Worm (Caenorhabditis elegans) whole organism, L4 larva: Measurements from ENCODE around the gene fbxc-54.
A peak's percentile ranks its signal among the peaks of the same experiment; 100 is the strongest.

ENCODE experiments used
- D1046.2 ChIP-seq: fragments of 200-800 bp; sonication (Bioruptor generic); IDR thresholded peaks from 2 replicates; pipeline ENCODE4 v1.3.6; 2022; ENCODE audit warnings: missing genetic modification characterization, missing compliant biosample characterization
- F26F4.8 ChIP-seq: fragments of 200-800 bp; sonication (Bioruptor generic); conservative IDR thresholded peaks from 2 replicates; pipeline ENCODE4 v1.3.6; 2022; ENCODE audit warnings: missing genetic modification characterization, missing compliant biosample characterization
- F37D6.2 ChIP-seq: sonication (generic microtip); optimal IDR thresholded peaks from 2 replicates; lab custom pipeline; 2016; ENCODE audit warnings: mild to moderate bottlenecking, missing genetic modification characterization, missing compliant biosample characterization
- F44E2.7 ChIP-seq: fragments of 200-800 bp; sonication (Bioruptor generic); IDR thresholded peaks from 2 replicates; pipeline ENCODE4 v2.1.2; 2022; ENCODE audit warnings: missing genetic modification characterization, missing compliant biosample characterization
- Y105C5A.15 ChIP-seq: fragments of 200-800 bp; sonication (Bioruptor generic); IDR thresholded peaks from 2 replicates; pipeline ENCODE4 v1.3.6; 2022; ENCODE audit warnings: missing genetic modification characterization, missing compliant biosample characterization
- ZK546.5 ChIP-seq, 2 experiments: sonication (generic microtip); optimal IDR thresholded peaks; 2 replicates each; lab custom pipeline; 2017; ENCODE audit warnings: missing biosample characterization in 2 of 2, missing genetic modification characterization in 2 of 2
- aha-1 ChIP-seq: fragments of 150-350 bp; peaks from one replicate; lab custom pipeline; 2014; ENCODE audit warnings: missing biosample characterization, missing genetic modification characterization
- ceh-32 ChIP-seq: sonication (generic microtip); optimal IDR thresholded peaks from 2 replicates; lab custom pipeline; 2016; ENCODE audit warnings: mild to moderate bottlenecking, missing genetic modification characterization, missing compliant biosample characterization; ENCODE audit not compliant: poor library complexity
- ces-1 ChIP-seq: fragments of 150-350 bp; sonication (generic microtip); optimal IDR thresholded peaks from 4 replicates; lab custom pipeline; 2014; ENCODE audit warnings: missing biosample characterization, missing genetic modification reagents, missing genetic modification characterization
- ctbp-1 ChIP-seq: fragments of 200-800 bp; sonication (Bioruptor generic); IDR thresholded peaks from 2 replicates; pipeline ENCODE4 v1.3.6; 2022; ENCODE audit warnings: missing genetic modification reagents, missing genetic modification characterization, missing compliant biosample characterization
- dmd-6 ChIP-seq: fragments of 200-800 bp; sonication (Bioruptor generic); IDR thresholded peaks from 2 replicates; pipeline ENCODE4 v1.3.6; 2022; ENCODE audit warnings: missing genetic modification reagents, missing genetic modification characterization, missing compliant biosample characterization
- dmd-9 ChIP-seq: fragments of 200-800 bp; sonication (Bioruptor generic); IDR thresholded peaks from 2 replicates; pipeline ENCODE4 v1.3.6; 2022; ENCODE audit warnings: missing genetic modification reagents, missing genetic modification characterization, missing compliant biosample characterization
- dpl-1 ChIP-seq: fragments of 150-350 bp; optimal IDR thresholded peaks from 2 replicates; lab custom pipeline; 2014; ENCODE audit warnings: missing biosample characterization, missing genetic modification reagents, missing genetic modification characterization
- dve-1 ChIP-seq: sonication (generic microtip); optimal IDR thresholded peaks from 2 replicates; lab custom pipeline; 2017; ENCODE audit warnings: antibody characterized with exemption, mild to moderate bottlenecking, missing genetic modification characterization, missing compliant biosample characterization; ENCODE audit not compliant: insufficient read depth
- egl-27 ChIP-seq: sonication (generic microtip); optimal IDR thresholded peaks from 3 replicates; lab custom pipeline; 2017; ENCODE audit warnings: missing biosample characterization, missing genetic modification reagents, missing genetic modification characterization
- fkh-10 ChIP-seq: fragments of 150-350 bp; optimal IDR thresholded peaks from 2 replicates; lab custom pipeline; 2014; ENCODE audit warnings: missing biosample characterization, missing genetic modification reagents, missing genetic modification characterization
- hif-1 ChIP-seq, 2 experiments: sonication (generic microtip); optimal IDR thresholded peaks; 2 replicates each; lab custom pipeline; 2016 to 2017; ENCODE audit warnings: missing compliant biosample characterization in 2 of 2, missing genetic modification characterization in 2 of 2, missing genetic modification reagents in 2 of 2, missing genotype in 2 of 2, mild to moderate bottlenecking in 1 of 2
- hlh-30 ChIP-seq: sonication (generic microtip); optimal IDR thresholded peaks from 2 replicates; lab custom pipeline; 2017; ENCODE audit warnings: antibody characterized with exemption, mild to moderate bottlenecking, missing genetic modification characterization, missing compliant biosample characterization; ENCODE audit not compliant: insufficient read depth
- mdt-29 ChIP-seq: fragments of 200-800 bp; sonication (Bioruptor generic); IDR thresholded peaks from 2 replicates; pipeline ENCODE4 v1.3.6; 2022; ENCODE audit warnings: missing genetic modification reagents, missing genetic modification characterization, missing compliant biosample characterization
- mep-1 ChIP-seq: fragments of 150-350 bp; sonication (generic microtip); optimal IDR thresholded peaks from 3 replicates; lab custom pipeline; 2014; ENCODE audit warnings: missing biosample characterization, missing genetic modification characterization
- nhr-41 ChIP-seq: fragments of 200-800 bp; sonication (Bioruptor generic); IDR thresholded peaks from 2 replicates; pipeline ENCODE4 v1.3.6; 2022; ENCODE audit warnings: missing genetic modification reagents, missing genetic modification characterization, missing compliant biosample characterization
- nhr-6 ChIP-seq: fragments of 150-350 bp; optimal IDR thresholded peaks from 2 replicates; lab custom pipeline; 2014; ENCODE audit warnings: missing biosample characterization, missing genetic modification characterization
- pha-4 ChIP-seq, 2 experiments: fragments of 150-350 bp in 1 of 2; fragments of 200-800 bp in 1 of 2; sonication (Bioruptor generic) in 1 of 2; IDR thresholded peaks in 1 of 2; optimal IDR thresholded peaks in 1 of 2; 2 replicates each; pipeline versions ENCODE4 v1.3.6 to Lab custom; 2014 to 2022; ENCODE audit warnings: missing genetic modification characterization in 2 of 2, missing genetic modification reagents in 2 of 2, missing biosample characterization in 1 of 2, missing compliant biosample characterization in 1 of 2
- pqm-1 ChIP-seq: sonication (generic microtip); optimal IDR thresholded peaks from 2 replicates; lab custom pipeline; 2017; ENCODE audit warnings: missing biosample characterization, missing genetic modification characterization
- saeg-2 ChIP-seq: fragments of 200-800 bp; sonication (Bioruptor generic); IDR thresholded peaks from 2 replicates; pipeline ENCODE4 v1.3.6; 2022; ENCODE audit warnings: missing genetic modification reagents, missing genetic modification characterization, missing compliant biosample characterization
- sdz-12 ChIP-seq: fragments of 200-800 bp; sonication (Bioruptor generic); optimal IDR thresholded peaks from 2 replicates; lab custom pipeline; 2018; ENCODE audit warnings: mild to moderate bottlenecking, missing genetic modification characterization, missing compliant biosample characterization
- set-16 ChIP-seq: fragments of 200-800 bp; sonication (Bioruptor generic); IDR thresholded peaks from 2 replicates; pipeline ENCODE4 v1.3.6; 2022; ENCODE audit warnings: missing genetic modification reagents, missing genetic modification characterization, missing compliant biosample characterization
- spr-1 ChIP-seq: sonication (generic microtip); optimal IDR thresholded peaks from 2 replicates; lab custom pipeline; 2016; ENCODE audit warnings: mild to moderate bottlenecking, missing genetic modification characterization, missing compliant biosample characterization
- spr-3 ChIP-seq: fragments of 200-800 bp; sonication (Bioruptor generic); optimal IDR thresholded peaks from 2 replicates; lab custom pipeline; 2018; ENCODE audit warnings: mild to moderate bottlenecking, missing genetic modification characterization, missing compliant biosample characterization
- tag-97 ChIP-seq: fragments of 200-800 bp; sonication (Bioruptor generic); IDR thresholded peaks from 2 replicates; pipeline ENCODE4 v1.3.6; 2022; ENCODE audit warnings: missing genetic modification characterization, missing compliant biosample characterization
- unc-130 ChIP-seq: sonication (generic microtip); optimal IDR thresholded peaks from 2 replicates; lab custom pipeline; 2016; ENCODE audit warnings: missing genetic modification reagents, missing genetic modification characterization, missing compliant biosample characterization
- unc-62 ChIP-seq, 3 experiments: fragments of 150-350 bp in 1 of 3; sonication (generic microtip); optimal IDR thresholded peaks in 2 of 3; peaks in 1 of 3; 1 replicate in 1 of 3; 2 replicates in 2 of 3; lab custom pipeline; 2014 to 2017; ENCODE audit warnings: missing biosample characterization in 3 of 3, missing genetic modification characterization in 3 of 3, missing genetic modification reagents in 3 of 3, missing genotype in 1 of 3
- zfp-2 ChIP-seq: sonication (generic microtip); optimal IDR thresholded peaks from 2 replicates; lab custom pipeline; 2016; ENCODE audit warnings: mild to moderate bottlenecking, missing genetic modification characterization, missing compliant biosample characterization

fbxc-54 gene

ce11 chrII:73329-73728, 41.8 kb downstream of the fbxc-54 start:
- TF ChIP-seq dpl-1 (GFP tag; lab: Kevin White, UChicago) (no peak), nhr-41 (no peak), F44E2.7 (no peak), ctbp-1 (GFP tag; lab: Robert Waterston, UW) (peak; percentile 57; the same call in 1 of the 2 replicates), zfp-2 (tag; lab: Kevin White, UChicago) (no peak), set-16 (GFP tag; lab: Robert Waterston, UW) (no peak), sdz-12 (GFP tag; lab: Kevin White, UChicago) (no peak), Y105C5A.15 (GFP tag; lab: Robert Waterston, UW) (no peak), fkh-10 (GFP tag; lab: Kevin White, UChicago) (peak; percentile 94), ces-1 (GFP tag; lab: Kevin White, UChicago) (peak; percentile 75)

ce11 chrII:73892-74291, 42.4 kb downstream of the fbxc-54 start:
- TF ChIP-seq ceh-32 (tag; lab: Kevin White, UChicago) (no peak), D1046.2 (GFP tag; lab: Robert Waterston, UW) (no peak), F26F4.8 (GFP tag; lab: Robert Waterston, UW) (no peak), tag-97 (GFP tag; lab: Robert Waterston, UW) (no peak), spr-1 (tag; lab: Kevin White, UChicago) (no peak), aha-1 (tag; lab: Kevin White, UChicago) (peak; percentile 86), hif-1 (tag; optimal IDR thresholded peaks at IDR 0.05; lab: Kevin White, UChicago) (no peak), ZK546.5 (tag; optimal IDR thresholded peaks at IDR 0.05; lab: Kevin White, UChicago) (no peak), ces-1 (GFP tag; lab: Kevin White, UChicago) (peak; percentile 26), F44E2.7 (no peak), spr-3 (no peak), dmd-9 (GFP tag; lab: Robert Waterston, UW) (no peak), F37D6.2 (tag; lab: Kevin White, UChicago) (no peak), unc-62 (GFP tag; optimal IDR thresholded peaks at IDR 0.05 in 1 of 2; lab: Kevin White, UChicago) (no peak), unc-62 (tag; optimal IDR thresholded peaks at IDR 0.05; lab: Kevin White, UChicago) (no peak), dve-1 (tag; lab: Kevin White, UChicago) (no peak), mep-1 (tag; lab: Kevin White, UChicago) (no peak), mdt-29 (GFP tag; lab: Robert Waterston, UW) (no peak)

ce11 chrII:75831-76230, 44.3 kb downstream of the fbxc-54 start:
- peak in 1 of 2 experiments; percentile 95 for TF ChIP-seq unc-62 (GFP tag; optimal IDR thresholded peaks at IDR 0.05 in 1 of 2; lab: Kevin White, UChicago)
- TF ChIP-seq unc-62 (tag; optimal IDR thresholded peaks at IDR 0.05; lab: Kevin White, UChicago) = no peak
- TF ChIP-seq pha-4 (GFP tag; IDR thresholded peaks at IDR 0.05; lab: Robert Waterston, UW) = no peak
- TF ChIP-seq pha-4 (tag; optimal IDR thresholded peaks at IDR 0.05; lab: Kevin White, UChicago) = no peak

ce11 chrII:76662-77061, 45.1 kb downstream of the fbxc-54 start:
- TF ChIP-seq saeg-2 (GFP tag; lab: Robert Waterston, UW) (no peak), nhr-41 (no peak), nhr-6 (tag; lab: Kevin White, UChicago) (no peak), hlh-30 (peak; percentile 23), egl-27 (tag; lab: Kevin White, UChicago) (no peak), pqm-1 (tag; lab: Kevin White, UChicago) (peak; percentile 64), dve-1 (tag; lab: Kevin White, UChicago) (peak; percentile 32), dmd-6 (GFP tag; lab: Robert Waterston, UW) (peak; percentile 66), mep-1 (tag; lab: Kevin White, UChicago) (no peak), unc-130 (GFP tag; lab: Kevin White, UChicago) (no peak)
